Fruit fly (Drosophila melanogaster) whole organism, embryonic: ENCODE results near the gene pav.
A peak's percentile ranks its signal among the peaks of the same experiment; 100 is the strongest.

ENCODE experiments used
- CG10321 ChIP-seq: fragments of 200-800 bp; sonication (Bioruptor generic); IDR thresholded peaks from 2 replicates; pipeline ENCODE4 v1.3.6; 2022; ENCODE audit warnings: missing biosample characterization, missing genetic modification characterization
- CG10979 ChIP-seq: fragments of 200-800 bp; sonication (Bioruptor generic); optimal IDR thresholded peaks from 2 replicates; lab custom pipeline; 2018; ENCODE audit warnings: missing biosample characterization, mild to moderate bottlenecking, missing genetic modification characterization, moderate library complexity
- CG1233 ChIP-seq: fragments of 200-800 bp; sonication (Bioruptor generic); optimal IDR thresholded peaks from 4 replicates; lab custom pipeline; 2018; ENCODE audit warnings: missing biosample characterization, mild to moderate bottlenecking, missing genetic modification characterization
- CG14014 ChIP-seq: fragments of 200-800 bp; sonication (Bioruptor generic); IDR thresholded peaks from 2 replicates; pipeline ENCODE4 v1.3.6; 2022; ENCODE audit warnings: missing biosample characterization, missing genetic modification characterization
- CG14441 ChIP-seq: fragments of 200-800 bp; sonication (Bioruptor generic); IDR thresholded peaks from 2 replicates; pipeline ENCODE4 v1.3.6; 2022; ENCODE audit warnings: missing biosample characterization, missing genetic modification characterization
- CG15269 ChIP-seq: fragments of 200-800 bp; sonication (Bioruptor generic); optimal IDR thresholded peaks from 2 replicates; lab custom pipeline; 2018; ENCODE audit warnings: missing biosample characterization, mild to moderate bottlenecking, missing genetic modification characterization, moderate library complexity
- CG17361 ChIP-seq: fragments of 200-800 bp; sonication (Bioruptor generic); IDR thresholded peaks from 3 replicates; pipeline ENCODE4 v1.3.6; 2022; ENCODE audit warnings: missing biosample characterization, missing genetic modification characterization
- CG17612 ChIP-seq: fragments of 200-800 bp; sonication (Bioruptor generic); IDR thresholded peaks from 2 replicates; pipeline ENCODE4 v1.3.6; 2022; ENCODE audit warnings: missing biosample characterization, missing genetic modification characterization
- CG17912 ChIP-seq: fragments of 200-800 bp; sonication (Bioruptor generic); optimal IDR thresholded peaks from 2 replicates; lab custom pipeline; 2018; ENCODE audit warnings: missing biosample characterization, mild to moderate bottlenecking, missing genetic modification characterization
- CG31441 ChIP-seq: fragments of 200-800 bp; sonication (Bioruptor generic); IDR thresholded peaks from 2 replicates; pipeline ENCODE4 v1.3.6; 2022; ENCODE audit warnings: missing biosample characterization, missing genetic modification characterization
- CG5245 ChIP-seq: fragments of 200-800 bp; sonication (Bioruptor generic); optimal IDR thresholded peaks from 3 replicates; lab custom pipeline; 2016; ENCODE audit warnings: missing biosample characterization, missing genetic modification characterization
- CG6254 ChIP-seq: fragments of 200-800 bp; sonication (Bioruptor generic); optimal IDR thresholded peaks from 3 replicates; lab custom pipeline; 2017; ENCODE audit warnings: mild to moderate bottlenecking, missing biosample characterization, missing genetic modification reagents, missing genetic modification characterization
- CG8359 ChIP-seq: fragments of 200-800 bp; sonication (Bioruptor generic); optimal IDR thresholded peaks from 2 replicates; lab custom pipeline; 2017; ENCODE audit warnings: missing biosample characterization, mild to moderate bottlenecking, missing genetic modification characterization, borderline replicate concordance
- CG9797 ChIP-seq: fragments of 200-800 bp; sonication (Bioruptor generic); optimal IDR thresholded peaks from 3 replicates; lab custom pipeline; 2018; ENCODE audit warnings: missing biosample characterization, mild to moderate bottlenecking, missing genetic modification characterization
- Chrac-16 ChIP-seq: fragments of 200-800 bp; sonication (Bioruptor generic); optimal IDR thresholded peaks from 3 replicates; lab custom pipeline; 2016; ENCODE audit warnings: missing biosample characterization, missing genetic modification characterization
- Dbx ChIP-seq: fragments of 200-800 bp; sonication (Bioruptor generic); IDR thresholded peaks from 3 replicates; pipeline ENCODE4 v1.3.6; 2022; ENCODE audit warnings: missing biosample characterization, missing genetic modification characterization
- Deaf1 ChIP-seq: fragments of 200-800 bp; optimal IDR thresholded peaks from 3 replicates; lab custom pipeline; 2019; ENCODE audit warnings: missing biosample characterization, mild to moderate bottlenecking, missing genetic modification characterization, moderate library complexity
- Dfd ChIP-seq, 2 experiments: fragments of >200 bp; optimal IDR thresholded peaks; 2 replicates each; lab custom pipeline; 2017; ENCODE audit warnings: missing biosample characterization in 2 of 2, missing genetic modification characterization in 2 of 2
- Dip3 ChIP-seq: fragments of 200-800 bp; sonication (Bioruptor generic); optimal IDR thresholded peaks from 3 replicates; lab custom pipeline; 2016; ENCODE audit warnings: missing biosample characterization, missing genetic modification characterization
- Eip74EF ChIP-seq, 2 experiments: fragments of 200-800 bp in 1 of 2; fragments of >200 bp in 1 of 2; sonication (Bioruptor generic) in 1 of 2; optimal IDR thresholded peaks; 2 replicates each; lab custom pipeline; 2017 to 2019; ENCODE audit warnings: missing biosample characterization in 2 of 2, missing genetic modification characterization in 2 of 2, mild to moderate bottlenecking in 1 of 2, moderate library complexity in 1 of 2
- Ets97D ChIP-seq: fragments of 200-800 bp; sonication (Bioruptor generic); optimal IDR thresholded peaks from 3 replicates; lab custom pipeline; 2016; ENCODE audit warnings: missing biosample characterization, missing genetic modification characterization
- HLH3B ChIP-seq: fragments of 200-800 bp; sonication (Bioruptor generic); IDR thresholded peaks from 2 replicates; pipeline ENCODE4 v1.3.6; 2022; ENCODE audit warnings: missing biosample characterization, missing genetic modification characterization
- HLHmδ ChIP-seq: fragments of 200-800 bp; sonication (Bioruptor generic); optimal IDR thresholded peaks from 2 replicates; lab custom pipeline; 2018; ENCODE audit warnings: missing biosample characterization, mild to moderate bottlenecking, missing genetic modification characterization, moderate library complexity
- Myb ChIP-seq: fragments of 200-800 bp; sonication (Bioruptor generic); optimal IDR thresholded peaks from 2 replicates; lab custom pipeline; 2016; ENCODE audit warnings: missing biosample characterization, missing genetic modification characterization
- NC2β ChIP-seq: fragments of 200-800 bp; sonication (Bioruptor generic); optimal IDR thresholded peaks from 2 replicates; lab custom pipeline; 2016; ENCODE audit warnings: missing biosample characterization, missing genetic modification characterization
- Nf-YB ChIP-seq: fragments of 200-800 bp; sonication (Bioruptor generic); optimal IDR thresholded peaks from 3 replicates; lab custom pipeline; 2019; ENCODE audit warnings: missing biosample characterization, mild to moderate bottlenecking, missing genetic modification characterization, moderate library complexity
- Stat92E ChIP-seq, 3 experiments: fragments of >200 bp in 2 of 3; fragments of 200-800 bp in 1 of 3; sonication (Bioruptor generic) in 1 of 3; optimal IDR thresholded peaks; 2 replicates each; lab custom pipeline; 2017 to 2019; ENCODE audit warnings: missing biosample characterization in 3 of 3, missing genetic modification characterization in 3 of 3, mild to moderate bottlenecking in 1 of 3, moderate library complexity in 1 of 3
- Vsx1 ChIP-seq: fragments of 200-800 bp; sonication (Bioruptor generic); optimal IDR thresholded peaks from 2 replicates; lab custom pipeline; 2017; ENCODE audit warnings: missing biosample characterization, mild to moderate bottlenecking, missing genetic modification characterization, missing genetic modification reagents
- Xbp1 ChIP-seq: fragments of 200-800 bp; sonication (Bioruptor generic); optimal IDR thresholded peaks from 3 replicates; lab custom pipeline; 2016; ENCODE audit warnings: missing biosample characterization, mild to moderate bottlenecking, missing genetic modification characterization
- bbx ChIP-seq: fragments of 200-800 bp; sonication (Bioruptor generic); IDR thresholded peaks from 2 replicates; pipeline ENCODE4 v1.3.6; 2022; ENCODE audit warnings: missing biosample characterization, missing genetic modification characterization; ENCODE audit not compliant: partially characterized antibody
- bowl ChIP-seq: fragments of 200-800 bp; sonication (Bioruptor generic); IDR thresholded peaks from 2 replicates; pipeline ENCODE4 v1.3.6; 2022; ENCODE audit warnings: missing biosample characterization, missing genetic modification characterization
- cad ChIP-seq: fragments of >200 bp; optimal IDR thresholded peaks from 2 replicates; lab custom pipeline; 2017; ENCODE audit warnings: missing biosample characterization, missing genetic modification characterization
- ci ChIP-seq: fragments of 200-800 bp; sonication (Bioruptor generic); IDR thresholded peaks from 3 replicates; pipeline ENCODE4 v1.3.6; 2022; ENCODE audit warnings: missing biosample characterization, missing genetic modification characterization
- ewg ChIP-seq: fragments of 200-800 bp; sonication (Bioruptor generic); optimal IDR thresholded peaks from 3 replicates; lab custom pipeline; 2017; ENCODE audit warnings: mild to moderate bottlenecking, missing biosample characterization, missing genetic modification reagents, missing genetic modification characterization
- gce ChIP-seq: fragments of 200-800 bp; sonication (Bioruptor generic); IDR thresholded peaks from 3 replicates; pipeline ENCODE4 v1.3.6; 2022; ENCODE audit warnings: missing biosample characterization, missing genetic modification characterization
- gem ChIP-seq: fragments of 200-800 bp; sonication (Bioruptor generic); optimal IDR thresholded peaks from 2 replicates; lab custom pipeline; 2019; ENCODE audit warnings: missing biosample characterization, mild to moderate bottlenecking, missing genetic modification characterization, moderate library complexity
- ken ChIP-seq: fragments of 200-800 bp; sonication (Bioruptor generic); IDR thresholded peaks from 3 replicates; pipeline ENCODE4 v1.3.6; 2022; ENCODE audit warnings: missing biosample characterization, missing genetic modification characterization
- lov ChIP-seq, 2 experiments: fragments of 200-800 bp in 1 of 2; fragments of >200 bp in 1 of 2; sonication (Bioruptor generic) in 1 of 2; IDR thresholded peaks in 1 of 2; optimal IDR thresholded peaks in 1 of 2; 2 replicates in 1 of 2; 3 replicates in 1 of 2; pipeline versions ENCODE4 v1.3.6 to Lab custom; 2017 to 2022; ENCODE audit warnings: missing biosample characterization in 1 of 2, missing genetic modification characterization in 1 of 2
- nom ChIP-seq: fragments of 200-800 bp; sonication (Bioruptor generic); optimal IDR thresholded peaks from 2 replicates; lab custom pipeline; 2017; ENCODE audit warnings: missing biosample characterization, missing genetic modification characterization, mild to moderate bottlenecking, moderate library complexity, missing genetic modification reagents
- org-1 ChIP-seq: fragments of 200-800 bp; sonication (Bioruptor generic); optimal IDR thresholded peaks from 2 replicates; lab custom pipeline; 2017; ENCODE audit warnings: missing biosample characterization, missing genetic modification characterization
- pb ChIP-seq: fragments of 200-800 bp; sonication (Bioruptor generic); optimal IDR thresholded peaks from 3 replicates; lab custom pipeline; 2016; ENCODE audit warnings: missing biosample characterization, missing genetic modification characterization
- pfk ChIP-seq: fragments of 200-800 bp; sonication (Bioruptor generic); optimal IDR thresholded peaks from 2 replicates; lab custom pipeline; 2018; ENCODE audit warnings: missing biosample characterization, mild to moderate bottlenecking, missing genetic modification characterization, moderate library complexity
- phol ChIP-seq: fragments of 200-800 bp; sonication (Bioruptor generic); optimal IDR thresholded peaks from 3 replicates; lab custom pipeline; 2018; ENCODE audit warnings: missing biosample characterization, mild to moderate bottlenecking, missing genetic modification characterization, moderate library complexity
- pros ChIP-seq: fragments of 200-800 bp; sonication (Bioruptor generic); optimal IDR thresholded peaks from 3 replicates; lab custom pipeline; 2019; ENCODE audit warnings: missing biosample characterization, mild to moderate bottlenecking, missing genetic modification characterization, moderate library complexity
- pum ChIP-seq: fragments of 200-800 bp; sonication (Bioruptor generic); optimal IDR thresholded peaks from 2 replicates; lab custom pipeline; 2016; ENCODE audit warnings: missing biosample characterization, missing genetic modification characterization
- pzg ChIP-seq: fragments of 200-800 bp; sonication (Bioruptor generic); optimal IDR thresholded peaks from 3 replicates; lab custom pipeline; 2018; ENCODE audit warnings: missing biosample characterization, mild to moderate bottlenecking, missing genetic modification characterization, moderate library complexity
- schlank ChIP-seq: fragments of 200-800 bp; sonication (Bioruptor generic); optimal IDR thresholded peaks from 2 replicates; lab custom pipeline; 2018; ENCODE audit warnings: missing biosample characterization, mild to moderate bottlenecking, missing genetic modification characterization
- sna ChIP-seq: fragments of 200-800 bp; sonication (Bioruptor generic); IDR thresholded peaks from 2 replicates; pipeline ENCODE4 v1.3.6; 2022; ENCODE audit warnings: missing biosample characterization, missing genetic modification characterization; ENCODE audit not compliant: partially characterized antibody
- zfh1 ChIP-seq: fragments of 200-800 bp; sonication (Bioruptor generic); IDR thresholded peaks from 3 replicates; pipeline ENCODE4 v1.3.6; 2022; ENCODE audit warnings: missing biosample characterization, missing genetic modification characterization

The pav gene

dm6 chr3L:4269920-4270319 lies 27.4 kb downstream of the pav start (continued):
- 0 out of 2 replicates have a peak, but pooled peaks have one; percentile 17 for TF ChIP-seq CG10321 (GFP tag; lab: Robert Waterston, UW)
- peak; percentile 82 for TF ChIP-seq CG10979 (tag; lab: Kevin White, UChicago)
- peak; percentile 53 for TF ChIP-seq CG14441
- 0 out of 3 replicates have a peak, but pooled peaks have one; percentile 25 for TF ChIP-seq Dbx
- TF ChIP-seq CG15269 (tag; lab: Kevin White, UChicago): peak; percentile 84
- TF ChIP-seq Dip3 (GFP tag; lab: Kevin White, UChicago): no peak
- TF ChIP-seq pum (GFP tag; lab: Kevin White, UChicago): no peak
- TF ChIP-seq gce: peak; percentile 61; the same call in 1 of the 3 replicates
- no peak for TF ChIP-seq cad (GFP tag; lab: Kevin White, UChicago)
- peak; percentile 84 for TF ChIP-seq gem (tag; lab: Kevin White, UChicago)
- peak; percentile 43 for TF ChIP-seq Vsx1 (GFP tag; lab: Kevin White, UChicago)
- TF ChIP-seq HLHmδ (GFP tag; lab: Kevin White, UChicago): no peak
- no peak for TF ChIP-seq Deaf1 (tag; lab: Kevin White, UChicago)
- peak; percentile 86 for TF ChIP-seq CG31441 (GFP tag; lab: Robert Waterston, UW)
- TF ChIP-seq CG1233 (GFP tag; lab: Kevin White, UChicago): peak; percentile 76
- TF ChIP-seq Ets97D (GFP tag; lab: Kevin White, UChicago): no peak
- TF ChIP-seq Myb (GFP tag; lab: Kevin White, UChicago): no peak
- TF ChIP-seq zfh1: peak; percentile 52; the same call in 1 of the 3 replicates
- TF ChIP-seq Chrac-16 (GFP tag; lab: Kevin White, UChicago): peak; percentile 48
- TF ChIP-seq nom: peak; percentile 48
- peak; percentile 54 for TF ChIP-seq Xbp1 (GFP tag; lab: Kevin White, UChicago)
- peak in 1 of 2 experiments; percentile 69 for TF ChIP-seq Eip74EF (GFP tag; optimal IDR thresholded peaks at IDR 0.05; lab: Kevin White, UChicago)
- TF ChIP-seq pb (GFP tag; lab: Kevin White, UChicago): no peak
- no peak for TF ChIP-seq NC2β (GFP tag; lab: Kevin White, UChicago)
- TF ChIP-seq sna (GFP tag; lab: Robert Waterston, UW): no peak
- peak in 1 of 3 experiments; percentile 28 for TF ChIP-seq Stat92E (GFP tag; optimal IDR thresholded peaks at IDR 0.05; lab: Kevin White, UChicago)
- peak; percentile 46 for TF ChIP-seq ewg (GFP tag; lab: Kevin White, UChicago)
- no peak for TF ChIP-seq Dfd (GFP tag; optimal IDR thresholded peaks at IDR 0.05; lab: Kevin White, UChicago)
- TF ChIP-seq Nf-YB (GFP tag; lab: Kevin White, UChicago): peak; percentile 60
- peak; percentile 61; the same call in 2 of the 3 replicates for TF ChIP-seq ci (GFP tag; lab: Robert Waterston, UW)
- no peak for TF ChIP-seq bbx (GFP tag; lab: Robert Waterston, UW)
- TF ChIP-seq pzg (GFP tag; lab: Kevin White, UChicago): no peak
- no peak for TF ChIP-seq bowl
- peak; percentile 38; the same call in 1 of the 2 replicates for TF ChIP-seq CG14014 (GFP tag; lab: Robert Waterston, UW)
- no peak for TF ChIP-seq CG17612
- TF ChIP-seq CG17361 (GFP tag; lab: Robert Waterston, UW): peak; percentile 86
- TF ChIP-seq HLH3B (GFP tag; lab: Robert Waterston, UW): peak; percentile 70
- peak; percentile 61 for TF ChIP-seq CG6254 (GFP tag; lab: Kevin White, UChicago)
- TF ChIP-seq lov (optimal IDR thresholded peaks at IDR 0.05; lab: Kevin White, UChicago): no peak
- no peak for TF ChIP-seq lov (GFP tag; IDR thresholded peaks at IDR 0.05; lab: Robert Waterston, UW)
- TF ChIP-seq CG8359 (GFP tag; lab: Kevin White, UChicago): peak; percentile 15
- no peak for TF ChIP-seq CG9797
- TF ChIP-seq phol: peak; percentile 81
- peak; percentile 34 for TF ChIP-seq CG5245 (GFP tag; lab: Kevin White, UChicago)
- no peak for TF ChIP-seq pros (GFP tag; lab: Kevin White, UChicago)
- peak; percentile 71 for TF ChIP-seq org-1
- no peak for TF ChIP-seq CG17912
- no peak for TF ChIP-seq pfk (GFP tag; lab: Kevin White, UChicago)
- TF ChIP-seq ken (GFP tag; lab: Robert Waterston, UW): no peak
- TF ChIP-seq schlank (tag; lab: Kevin White, UChicago): no peak
